Worm (Caenorhabditis elegans) whole organism, late embryonic: Measurements from ENCODE around the gene F36H5.9.
"Not testable (repeated sequence)": the region's sequence is repeated elsewhere in the genome, so short reads cannot be mapped to it uniquely, and the experiment has no call there.

Source experiments
- C38D4.7 ChIP-seq: fragments of 200-800 bp; sonication (Bioruptor generic); optimal IDR thresholded peaks from 2 replicates; lab custom pipeline; 2018; ENCODE audit warnings: mild to moderate bottlenecking, missing genetic modification characterization, moderate library complexity, missing compliant biosample characterization
- K02D7.2 ChIP-seq: sonication (generic microtip); optimal IDR thresholded peaks from 2 replicates; lab custom pipeline; 2017; ENCODE audit warnings: mild to moderate bottlenecking, missing genetic modification characterization, missing compliant biosample characterization
- K09A11.1 ChIP-seq: sonication (generic microtip); optimal IDR thresholded peaks from 2 replicates; lab custom pipeline; 2017; ENCODE audit warnings: antibody characterized with exemption, mild to moderate bottlenecking, missing genetic modification characterization, missing compliant biosample characterization; ENCODE audit not compliant: insufficient read depth
- ceh-19 ChIP-seq: fragments of 200-800 bp; sonication (Bioruptor generic); optimal IDR thresholded peaks from 2 replicates; lab custom pipeline; 2018; ENCODE audit warnings: mild to moderate bottlenecking, missing genetic modification characterization, missing compliant biosample characterization
- ceh-2 ChIP-seq: sonication (generic microtip); optimal IDR thresholded peaks from 2 replicates; lab custom pipeline; 2016; ENCODE audit warnings: missing genotype, missing genetic modification characterization, missing compliant biosample characterization
- ceh-30 ChIP-seq: fragments of 150-350 bp; optimal IDR thresholded peaks from 2 replicates; lab custom pipeline; 2014; ENCODE audit warnings: missing biosample characterization, missing genetic modification characterization
- ceh-31 ChIP-seq: sonication (generic microtip); optimal IDR thresholded peaks from 2 replicates; lab custom pipeline; 2016; ENCODE audit warnings: missing genetic modification characterization, missing compliant biosample characterization
- ceh-45 ChIP-seq: fragments of 200-800 bp; sonication (Bioruptor generic); IDR thresholded peaks from 2 replicates; pipeline ENCODE4 v1.3.6; 2022; ENCODE audit warnings: missing genetic modification reagents, missing genetic modification characterization, missing compliant biosample characterization
- dmd-4 ChIP-seq: sonication (generic microtip); optimal IDR thresholded peaks from 2 replicates; lab custom pipeline; 2016; ENCODE audit warnings: borderline replicate concordance, missing genetic modification characterization, missing compliant biosample characterization
- elt-2 ChIP-seq: sonication (generic microtip); optimal IDR thresholded peaks from 2 replicates; lab custom pipeline; 2016; ENCODE audit warnings: missing genetic modification reagents, missing genetic modification characterization, missing compliant biosample characterization
- elt-4 ChIP-seq: sonication (generic microtip); optimal IDR thresholded peaks from 2 replicates; lab custom pipeline; 2016; ENCODE audit warnings: missing genetic modification characterization, missing compliant biosample characterization
- ets-4 ChIP-seq: sonication (generic microtip); optimal IDR thresholded peaks from 2 replicates; lab custom pipeline; 2016; ENCODE audit warnings: missing genetic modification characterization, missing compliant biosample characterization
- eyg-1 ChIP-seq: sonication (generic microtip); optimal IDR thresholded peaks from 2 replicates; lab custom pipeline; 2016; ENCODE audit warnings: missing genotype, missing genetic modification characterization, missing compliant biosample characterization
- fax-1 ChIP-seq: sonication (generic microtip); optimal IDR thresholded peaks from 2 replicates; lab custom pipeline; 2016; ENCODE audit warnings: missing genotype, missing genetic modification characterization, missing compliant biosample characterization
- hlh-15 ChIP-seq: sonication (generic microtip); optimal IDR thresholded peaks from 2 replicates; lab custom pipeline; 2016; ENCODE audit warnings: missing genetic modification characterization, missing compliant biosample characterization
- lin-11 ChIP-seq: fragments of 200-800 bp; sonication (Bioruptor generic); optimal IDR thresholded peaks from 2 replicates; lab custom pipeline; 2018; ENCODE audit warnings: mild to moderate bottlenecking, missing genetic modification characterization, missing compliant biosample characterization
- mec-3 ChIP-seq: sonication (generic microtip); optimal IDR thresholded peaks from 2 replicates; lab custom pipeline; 2016; ENCODE audit warnings: borderline replicate concordance, missing genetic modification characterization, missing compliant biosample characterization
- nfya-1 ChIP-seq: sonication (generic microtip); optimal IDR thresholded peaks from 2 replicates; lab custom pipeline; 2017; ENCODE audit warnings: missing genetic modification characterization, mild to moderate bottlenecking, missing compliant biosample characterization, antibody characterized with exemption, moderate library complexity
- nhr-232 ChIP-seq: sonication (generic microtip); optimal IDR thresholded peaks from 2 replicates; lab custom pipeline; 2016; ENCODE audit warnings: missing genetic modification characterization, missing compliant biosample characterization
- pat-9 ChIP-seq: fragments of 200-800 bp; sonication (Bioruptor generic); optimal IDR thresholded peaks from 2 replicates; lab custom pipeline; 2018; ENCODE audit warnings: mild to moderate bottlenecking, missing genetic modification characterization, moderate library complexity, missing compliant biosample characterization
- pax-1 ChIP-seq: fragments of 150-350 bp; optimal IDR thresholded peaks from 2 replicates; lab custom pipeline; 2014; ENCODE audit warnings: missing biosample characterization, missing genetic modification characterization
- pqm-1 ChIP-seq: sonication (generic microtip); optimal IDR thresholded peaks from 2 replicates; lab custom pipeline; 2016; ENCODE audit warnings: missing genetic modification characterization, missing compliant biosample characterization
- sox-4 ChIP-seq: sonication (generic microtip); optimal IDR thresholded peaks from 2 replicates; lab custom pipeline; 2017; ENCODE audit warnings: mild to moderate bottlenecking, missing genetic modification characterization, inconsistent platforms, missing compliant biosample characterization
- ttx-3 ChIP-seq: sonication (generic microtip); optimal IDR thresholded peaks from 2 replicates; lab custom pipeline; 2016; ENCODE audit warnings: missing genetic modification reagents, missing genetic modification characterization, missing compliant biosample characterization
- unc-3 ChIP-seq, 2 experiments: fragments of 200-800 bp in 1 of 2; sonication (Bioruptor generic) in 1 of 2; sonication (generic microtip) in 1 of 2; conservative IDR thresholded peaks in 1 of 2; optimal IDR thresholded peaks in 1 of 2; 2 replicates each; pipeline versions ENCODE4 v1.3.6 to Lab custom; 2016 to 2022; ENCODE audit warnings: missing compliant biosample characterization in 2 of 2, missing genetic modification characterization in 2 of 2, missing genetic modification reagents in 1 of 2
- ztf-16 ChIP-seq: sonication (generic microtip); optimal IDR thresholded peaks from 2 replicates; lab custom pipeline; 2017; ENCODE audit warnings: missing genetic modification characterization, missing compliant biosample characterization

The F36H5.9 gene

DNA sequence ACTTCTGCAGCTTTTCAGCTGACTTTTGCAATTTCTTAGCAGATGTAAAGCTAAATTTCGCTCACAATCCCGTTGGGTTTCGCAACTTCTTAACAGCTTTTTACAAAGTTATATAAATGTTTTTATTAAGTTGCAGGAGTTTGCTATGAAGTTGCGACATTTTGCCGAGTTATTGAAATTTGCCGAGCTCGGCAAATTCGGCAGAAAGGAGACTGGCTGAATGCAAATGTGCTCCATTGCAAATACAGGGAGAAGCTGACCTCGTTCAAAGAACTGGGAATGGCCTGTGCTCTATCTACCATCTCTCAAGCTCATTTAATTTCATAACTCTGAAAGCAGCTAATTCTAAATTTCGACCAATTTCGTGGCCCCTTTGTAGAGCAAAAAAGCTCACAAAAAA lies 31.9 kb upstream of the F36H5.9 start, which contains the start of gene C08F1.11:
Gene C08F1.11, minus strand, starts transcription at position 101 of the 400 bp plus-strand sequence.
- TF ChIP-seq K09A11.1 (no peak), nhr-232 (tag; lab: Kevin White, UChicago) (no peak)

ce11 chrII:1782474-1782873 lies 29.6 kb upstream of the F36H5.9 start, which contains the start of gene math-4:
Gene math-4, minus strand, starts transcription at chrII:1782574.
- TF ChIP-seq K02D7.2, result no peak

DNA sequence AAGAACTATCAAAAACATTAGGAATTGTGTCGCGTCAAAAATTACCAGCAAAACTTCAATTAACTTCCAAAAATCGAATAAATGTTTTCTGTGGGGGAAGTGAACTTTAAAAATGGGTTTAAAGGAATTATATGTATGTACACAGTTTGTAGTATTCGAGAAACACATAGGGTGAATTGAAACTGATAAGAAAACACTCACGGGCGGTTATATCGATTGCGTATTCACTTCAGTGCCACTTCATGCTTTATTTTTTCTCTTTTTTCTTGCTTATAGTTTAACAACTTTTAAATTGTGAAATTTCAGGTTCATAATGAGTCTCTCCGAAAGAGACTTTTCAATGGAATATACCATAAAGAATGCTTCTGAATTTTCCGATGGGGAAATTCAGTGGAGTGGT lies 22.3 kb upstream of the F36H5.9 start, which contains the start of gene F36H5.14:
Gene F36H5.14, plus strand, starts transcription at position 301 of the 400 bp plus-strand sequence.
- TF ChIP-seq pat-9; unc-3 (GFP tag; conservative IDR thresholded peaks at IDR 0.05; lab: Robert Waterston, UW); unc-3 (tag; optimal IDR thresholded peaks at IDR 0.05; lab: Kevin White, UChicago); hlh-15 (tag; lab: Kevin White, UChicago): not testable (repeated sequence)
- TF ChIP-seq, all 69 proteins: peak for 0; not testable (repeated sequence) for 69

- no peak for TF ChIP-seq ceh-45 (GFP tag; lab: Robert Waterston, UW)
- no peak for TF ChIP-seq C38D4.7 (GFP tag; lab: Kevin White, UChicago)
- TF ChIP-seq, all 69 proteins: peak for 0
Measured at ce11 chrII:1771785-1772184, 18.9 kb upstream of the F36H5.9 start, which contains the start of gene math-3. Gene math-3, plus strand, starts transcription at chrII:1772085.

- not testable (repeated sequence) for TF ChIP-seq ceh-30 (tag; lab: Kevin White, UChicago); elt-2; ztf-16 (tag; lab: Kevin White, UChicago)
Measured at ce11 chrII:1771347-1771746, 18.5 kb upstream of the F36H5.9 start, which contains the start of gene math-26. Gene math-26, plus strand, starts transcription at chrII:1771647.

ce11 chrII:1766715-1767114 lies 13.8 kb upstream of the F36H5.9 start:
- no peak for TF ChIP-seq dmd-4 (tag; lab: Kevin White, UChicago)

ce11 chrII:1763072-1763471 lies 10.2 kb upstream of the F36H5.9 start, which contains the start of gene math-28:
Gene math-28, plus strand, starts transcription at chrII:1763372.
- TF ChIP-seq eyg-1 (tag; lab: Kevin White, UChicago), result no peak
- TF ChIP-seq elt-2, result no peak
- no peak for TF ChIP-seq sox-4 (tag; lab: Kevin White, UChicago)
- TF ChIP-seq hlh-15 (tag; lab: Kevin White, UChicago), result no peak

DNA sequence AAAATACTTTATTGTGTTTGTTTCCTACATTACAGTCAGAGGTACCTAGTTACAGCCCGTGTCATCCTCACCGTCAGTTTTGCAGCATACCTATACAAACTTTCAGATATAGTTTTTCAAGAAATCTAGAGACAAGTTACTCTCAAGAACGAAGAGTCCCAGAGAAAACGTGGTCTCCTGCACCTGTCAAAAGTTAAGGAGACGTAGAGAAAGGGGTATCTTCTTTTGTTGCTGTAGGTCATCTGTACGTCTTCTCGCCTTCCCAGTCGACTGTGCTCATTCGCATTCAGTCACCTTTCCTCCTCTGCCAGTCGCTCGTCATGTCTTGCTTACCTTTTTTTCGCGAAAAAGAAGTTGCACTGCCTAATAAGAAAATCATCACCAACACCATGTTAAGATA lies 8.7 kb upstream of the F36H5.9 start, which contains the start of gene F36H5.4:
Gene F36H5.4, plus strand, starts transcription at position 301 of the 400 bp plus-strand sequence.
- TF ChIP-seq K02D7.2, result no peak
- no peak for TF ChIP-seq C38D4.7 (GFP tag; lab: Kevin White, UChicago)
- TF ChIP-seq hlh-15 (tag; lab: Kevin White, UChicago), result no peak
- TF ChIP-seq ets-4 (tag; lab: Kevin White, UChicago), result no peak
- no peak for TF ChIP-seq ceh-31 (tag; lab: Kevin White, UChicago)
- no peak for TF ChIP-seq ztf-16 (tag; lab: Kevin White, UChicago)
- TF ChIP-seq nfya-1 (tag; lab: Kevin White, UChicago), result no peak
- no peak for TF ChIP-seq lin-11 (tag; lab: Kevin White, UChicago)
- TF ChIP-seq ceh-19, result no peak
- no peak for TF ChIP-seq pax-1 (tag; lab: Kevin White, UChicago)
- no peak for TF ChIP-seq ceh-2 (tag; lab: Kevin White, UChicago)
- TF ChIP-seq ttx-3 (tag; lab: Kevin White, UChicago), result no peak

DNA sequence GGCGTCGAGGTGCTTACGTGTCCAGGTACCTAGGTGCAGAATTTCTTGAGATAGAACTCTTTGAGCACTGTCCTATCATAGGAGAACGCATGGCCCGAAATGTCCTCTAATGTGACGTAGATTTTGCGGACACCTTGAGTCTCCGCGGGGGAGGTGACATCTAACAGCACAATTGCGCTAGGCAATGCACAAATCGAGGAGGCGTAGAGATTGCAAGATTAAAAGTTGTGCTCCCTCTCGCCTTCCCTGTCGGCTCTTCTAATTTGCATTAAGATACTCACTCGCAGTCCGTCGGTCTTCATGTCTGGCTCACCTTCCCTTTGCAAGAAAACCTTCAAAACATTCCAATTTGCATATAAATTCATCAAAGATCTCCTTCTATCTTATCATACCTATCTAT lies 6.7 kb upstream of the F36H5.9 start, which contains the start of gene F36H5.18:
Gene F36H5.18, plus strand, starts transcription at position 301 of the 400 bp plus-strand sequence.
- no peak for TF ChIP-seq nhr-232 (tag; lab: Kevin White, UChicago)
- TF ChIP-seq nfya-1 (tag; lab: Kevin White, UChicago), result no peak
- TF ChIP-seq fax-1 (tag; lab: Kevin White, UChicago), result no peak
- no peak for TF ChIP-seq mec-3 (tag; lab: Kevin White, UChicago)
- no peak for TF ChIP-seq lin-11 (tag; lab: Kevin White, UChicago)
- TF ChIP-seq elt-4 (tag; lab: Kevin White, UChicago), result no peak
- no peak for TF ChIP-seq pqm-1 (tag; lab: Kevin White, UChicago)
